Worm (Caenorhabditis elegans): ENCODE measurements around the gene F26F4.8.

Gene F26F4.8

DNA sequence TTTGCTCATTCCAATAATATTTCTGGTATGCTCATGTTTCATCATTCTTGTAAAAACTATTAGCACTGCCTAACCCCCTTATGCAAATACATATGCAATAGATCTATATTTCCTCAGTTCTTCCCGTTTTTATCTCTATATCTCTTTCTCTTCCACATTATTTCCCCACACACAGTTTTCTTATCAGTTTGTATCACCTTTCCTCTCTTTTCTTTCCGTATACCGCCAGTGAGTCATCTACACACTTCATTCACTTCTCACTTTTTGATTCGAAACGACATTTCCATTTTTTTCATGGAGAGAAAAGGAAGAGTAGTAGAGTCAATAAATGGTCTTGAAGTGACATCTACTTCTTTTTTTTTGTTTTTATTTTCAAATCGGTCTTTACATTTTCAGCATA lies 1.1 kb upstream of the F26F4.8 start (continued):
- TF ChIP-seq nhr-41 (GFP tag; IDR thresholded peaks at IDR 0.05): 0 out of 2 replicates have a peak, but pooled peaks have one; percentile 14
- no peak for TF ChIP-seq nhr-237 (tag; optimal IDR thresholded peaks at IDR 0.05)
- no peak for TF ChIP-seq cey-2 (tag; optimal IDR thresholded peaks at IDR 0.05; ENCODE audit: borderline replicate concordance, insufficient read depth)
- TF ChIP-seq zag-1 (tag; optimal IDR thresholded peaks at IDR 0.05): no peak

DNA sequence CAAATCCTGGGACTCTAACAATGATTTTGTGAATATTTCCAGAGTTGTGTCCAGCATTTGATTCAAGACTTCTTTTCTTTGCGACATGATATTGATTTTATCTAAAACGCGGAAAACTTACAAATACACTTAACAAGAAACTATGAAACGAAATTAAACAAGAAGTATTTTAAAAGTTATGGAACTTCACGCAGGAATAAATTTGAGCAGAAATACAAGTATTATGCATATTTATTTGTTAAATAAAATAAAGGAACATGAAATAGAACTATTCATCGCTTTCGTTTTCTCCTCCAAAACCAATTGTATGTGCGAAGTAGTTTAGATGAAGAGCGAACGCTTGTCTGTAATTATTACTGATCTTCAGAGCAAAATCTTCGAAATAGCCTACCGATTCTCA lies 1.5 kb downstream of the F26F4.8 start, which contains the start of gene kbp-2:
Gene kbp-2, minus strand, starts transcription at position 101 of the 400 bp plus-strand sequence.
- TF ChIP-seq egl-43 (GFP tag; IDR thresholded peaks at IDR 0.05) (no peak), zag-1 (tag; optimal IDR thresholded peaks at IDR 0.05) (no peak), zip-11 (GFP tag; IDR thresholded peaks at IDR 0.05) (no peak), egl-27 (tag; optimal IDR thresholded peaks at IDR 0.05) (no peak)

DNA sequence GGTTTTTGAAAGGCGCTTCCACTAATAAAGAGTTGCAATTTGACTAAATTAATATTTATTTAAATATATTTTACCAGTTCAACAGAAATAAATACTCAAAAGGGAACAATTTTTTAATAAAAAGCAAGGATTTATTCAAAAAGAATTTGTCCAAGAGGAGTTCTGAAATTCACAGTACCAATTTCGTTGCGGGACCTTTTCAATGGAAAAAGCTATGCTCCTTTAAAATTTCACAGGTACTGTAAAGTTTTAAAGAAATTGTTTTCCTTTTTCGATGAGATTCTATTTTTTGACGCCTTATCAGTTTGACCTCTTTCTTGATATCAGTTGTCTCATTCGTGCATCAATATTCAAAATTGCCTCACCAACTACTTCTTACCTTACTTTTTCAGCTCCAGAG lies 5.0 kb downstream of the F26F4.8 start, which contains the start of gene tag-340:
Gene tag-340, plus strand, starts transcription at position 249 of the 400 bp plus-strand sequence.
- TF ChIP-seq hif-1 (tag; optimal IDR thresholded peaks at IDR 0.05) (no peak), nhr-28 (tag; optimal IDR thresholded peaks at IDR 0.05) (peak; percentile 3), daf-16 (GFP tag; optimal IDR thresholded peaks at IDR 0.05) (no peak), daf-16 (tag; optimal IDR thresholded peaks at IDR 0.05) (peak; percentile 42), nhr-6 (tag; optimal IDR thresholded peaks at IDR 0.05) (no peak), madf-9 (GFP tag; conservative IDR thresholded peaks at IDR 0.05) (no peak), lin-15B (tag; optimal IDR thresholded peaks at IDR 0.05) (no peak), zfp-2 (tag; optimal IDR thresholded peaks at IDR 0.05) (no peak)

DNA sequence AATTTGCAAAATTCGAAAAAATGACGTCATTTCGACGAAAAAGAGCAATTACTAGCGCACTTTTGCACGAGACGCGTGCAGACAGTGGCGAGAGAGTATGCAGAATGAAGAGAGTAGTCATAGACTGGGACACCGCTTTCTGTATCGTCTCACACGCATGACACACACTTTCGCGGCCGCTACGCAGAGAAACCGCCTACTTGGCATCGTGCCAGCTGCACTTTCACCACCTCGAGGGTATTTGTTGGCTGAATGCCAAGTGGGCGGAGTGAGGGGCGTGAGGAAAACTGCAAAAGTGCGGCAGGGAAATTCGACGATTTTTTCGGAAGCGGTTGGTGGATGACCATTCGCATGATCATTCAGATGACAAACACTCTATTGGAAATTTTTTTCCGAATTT lies 5.5 kb downstream of the F26F4.8 start:
- TF ChIP-seq nhr-25 (tag; optimal IDR thresholded peaks at IDR 0.05; ENCODE audit: borderline replicate concordance, insufficient read depth) (peak; percentile 98), lin-15B (tag; optimal IDR thresholded peaks at IDR 0.05) (peak; percentile 71), egl-27 (tag; optimal IDR thresholded peaks at IDR 0.05) (peak; percentile 62), lin-1 (GFP tag; IDR thresholded peaks at IDR 0.05) (peak; percentile 99), egl-43 (GFP tag; IDR thresholded peaks at IDR 0.05) (peak; percentile 98), nhr-111 (GFP tag; optimal IDR thresholded peaks at IDR 0.05) (peak; percentile 57), F44E2.7 (GFP tag; IDR thresholded peaks at IDR 0.05) (peak; percentile 84; the same call in 1 of the 2 replicates), ceh-82 (tag; optimal IDR thresholded peaks at IDR 0.05) (peak; percentile 10), hlh-11 (tag; optimal IDR thresholded peaks at IDR 0.05) (peak; percentile 100), hif-1 (tag; optimal IDR thresholded peaks at IDR 0.05) (peak; percentile 94 to 97), nhr-76 (tag; optimal IDR thresholded peaks at IDR 0.05) (peak; percentile 83), nhr-41 (GFP tag; IDR thresholded peaks at IDR 0.05) (peak; percentile 99), ces-1 (GFP tag; optimal IDR thresholded peaks at IDR 0.05) (peak; percentile 70), ctbp-1 (GFP tag; IDR thresholded peaks at IDR 0.05) (peak; percentile 99), ZK546.5 (tag; optimal IDR thresholded peaks at IDR 0.05) (peak in 1 of 2 experiments; percentile 59), mxl-3 (GFP tag; optimal IDR thresholded peaks at IDR 0.05) (peak; percentile 99), tra-1 (GFP tag; IDR thresholded peaks at IDR 0.05) (peak; percentile 99), R02D3.7 (tag; optimal IDR thresholded peaks at IDR 0.05) (no peak), nhr-77 (tag; optimal IDR thresholded peaks at IDR 0.05) (peak; percentile 96), fos-1 (tag; optimal IDR thresholded peaks at IDR 0.05) (no peak), zfp-3 (GFP tag; conservative IDR thresholded peaks at IDR 0.05) (peak; percentile 96), nhr-6 (tag; optimal IDR thresholded peaks at IDR 0.05) (peak; percentile 97), lim-7 (GFP tag; IDR thresholded peaks at IDR 0.05) (peak; percentile 73), arid-1 (GFP tag; conservative IDR thresholded peaks at IDR 0.05) (peak; percentile 95), nhr-10 (tag; optimal IDR thresholded peaks at IDR 0.05) (peak; percentile 96), F49E8.2 (tag; optimal IDR thresholded peaks at IDR 0.05; ENCODE audit: borderline replicate concordance) (no peak), D1046.2 (GFP tag; IDR thresholded peaks at IDR 0.05) (peak; percentile 93), spr-1 (tag; optimal IDR thresholded peaks at IDR 0.05) (peak; percentile 96), daf-8 (GFP tag; IDR thresholded peaks at IDR 0.05) (peak; percentile 94; the same call in 1 of the 2 replicates), unc-62 (GFP tag; optimal IDR thresholded peaks at IDR 0.05 in 1 of 2) (peak; percentile 28 to 100), unc-62 (tag; optimal IDR thresholded peaks at IDR 0.05) (no peak), vab-7 (GFP tag; IDR thresholded peaks at IDR 0.05) (peak; percentile 97), lsy-2 (tag; optimal IDR thresholded peaks at IDR 0.05) (peak; percentile 93 to 97), lir-3 (tag; optimal IDR thresholded peaks at IDR 0.05) (peak; percentile 86), duxl-1 (tag; optimal IDR thresholded peaks at IDR 0.05; ENCODE audit: poor library complexity) (peak; percentile 93), nhr-28 (tag; optimal IDR thresholded peaks at IDR 0.05) (peak; percentile 98), aly-2 (tag; optimal IDR thresholded peaks at IDR 0.05) (no peak)
